Fruit fly (Drosophila melanogaster) whole organism, adult: ENCODE data around the gene RpS17.

Experiments
- CG12768 ChIP-seq: fragments of 200-800 bp; sonication (Bioruptor generic); optimal IDR thresholded peaks from 2 replicates; lab custom pipeline; 2017; ENCODE audit warnings: missing biosample characterization, missing genetic modification characterization, mild to moderate bottlenecking, moderate library complexity, missing genetic modification reagents
- CG14711 ChIP-seq: fragments of 200-800 bp; sonication (Bioruptor generic); optimal IDR thresholded peaks from 2 replicates; lab custom pipeline; 2018; ENCODE audit warnings: missing biosample characterization, mild to moderate bottlenecking, missing genetic modification characterization, moderate library complexity
- CG7045 ChIP-seq: fragments of 200-800 bp; sonication (Bioruptor generic); optimal IDR thresholded peaks from 2 replicates; lab custom pipeline; 2017; ENCODE audit warnings: missing biosample characterization, mild to moderate bottlenecking, missing genetic modification characterization
- Clk ChIP-seq: fragments of 200-800 bp; sonication (Bioruptor generic); optimal IDR thresholded peaks from 2 replicates; lab custom pipeline; 2017; ENCODE audit warnings: missing biosample characterization, missing genetic modification characterization
- pad ChIP-seq: fragments of 200-800 bp; sonication (Bioruptor generic); optimal IDR thresholded peaks from 3 replicates; lab custom pipeline; 2017; ENCODE audit warnings: missing biosample characterization, missing genetic modification characterization, mild to moderate bottlenecking, moderate library complexity, missing genetic modification reagents
- toe ChIP-seq: fragments of 200-800 bp; sonication (Bioruptor generic); optimal IDR thresholded peaks from 2 replicates; lab custom pipeline; 2016; ENCODE audit warnings: missing biosample characterization, missing genetic modification characterization

DNA sequence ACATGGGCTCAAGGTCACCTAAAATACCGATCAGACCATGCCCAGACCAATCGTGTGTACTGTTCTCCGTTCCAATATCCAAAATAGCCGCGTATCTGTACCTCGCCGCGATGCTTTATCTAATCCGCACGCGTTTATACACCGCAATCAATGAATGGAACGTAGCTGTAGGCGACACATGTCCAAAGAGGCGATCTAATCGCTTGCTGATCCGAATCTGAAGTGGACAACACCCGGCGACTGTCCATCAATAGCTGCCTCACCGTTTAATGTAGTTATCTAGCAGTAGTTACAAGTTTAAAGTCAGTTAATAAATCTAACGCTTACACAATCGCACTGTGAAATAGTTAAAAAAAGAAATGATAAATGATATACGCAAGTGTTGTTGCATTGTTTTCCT is 22.8 kb upstream of the RpS17 start:
- TF ChIP-seq Clk (GFP tag; lab: Kevin White, UChicago) (no peak), pad (no peak), CG7045 (GFP tag; lab: Kevin White, UChicago) (no peak), toe (GFP tag; lab: Kevin White, UChicago) (no peak), CG14711 (tag; lab: Kevin White, UChicago) (no peak), CG12768 (GFP tag; lab: Kevin White, UChicago) (peak; percentile 9)
